Fruit fly (Drosophila melanogaster): ENCODE data around the gene HP4.

DNA sequence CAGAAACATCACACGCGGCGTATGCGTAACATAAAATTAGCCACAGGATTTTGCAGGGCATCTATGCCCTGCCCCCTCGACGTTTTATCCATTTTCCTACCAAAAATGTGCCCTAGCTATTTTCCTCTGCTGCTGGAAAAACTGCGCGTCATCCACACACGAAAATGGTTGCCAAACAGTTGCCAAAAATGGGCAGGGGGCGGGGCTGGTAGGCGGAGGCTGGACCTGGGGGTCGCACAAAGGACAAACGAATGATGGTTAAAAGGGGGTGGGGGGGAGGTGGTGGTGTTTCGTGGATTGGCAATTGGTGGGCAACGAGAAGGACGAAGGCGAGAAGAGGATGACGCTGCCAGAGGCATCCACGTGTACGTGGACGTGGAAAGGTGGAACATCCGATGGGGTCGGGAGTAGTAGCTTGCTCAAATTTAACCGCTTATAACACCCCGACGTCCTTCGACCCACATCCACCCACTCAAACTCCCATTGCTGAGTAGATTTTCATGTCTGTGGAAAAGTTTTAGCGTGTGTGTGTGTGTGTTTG is 25.2 kb upstream of the HP4 start:
- no peak for TF ChIP-seq chif (GFP tag; optimal IDR thresholded peaks at IDR 0.05)
- no peak for TF ChIP-seq CG1792 (GFP tag; optimal IDR thresholded peaks at IDR 0.05)
- no peak for TF ChIP-seq CG17361 (GFP tag; IDR thresholded peaks at IDR 0.05)
- TF ChIP-seq CG1603 (tag; optimal IDR thresholded peaks at IDR 0.05): no peak
- no peak for TF ChIP-seq Hand (GFP tag; optimal IDR thresholded peaks at IDR 0.05)
- TF ChIP-seq Ravus (GFP tag; IDR thresholded peaks at IDR 0.05): no peak
- TF ChIP-seq fru (optimal IDR thresholded peaks at IDR 0.05): no peak
- TF ChIP-seq CG17802 (tag; optimal IDR thresholded peaks at IDR 0.05): no peak
- TF ChIP-seq caup (GFP tag; optimal IDR thresholded peaks at IDR 0.05; ENCODE audit: severe bottlenecking): no peak
- TF ChIP-seq CrebB (tag; optimal IDR thresholded peaks at IDR 0.05): no peak
- 0 out of 2 replicates have a peak, but pooled peaks have one; percentile 17 for TF ChIP-seq MBD-R2 (GFP tag; IDR thresholded peaks at IDR 0.05)
- TF ChIP-seq crc (GFP tag; optimal IDR thresholded peaks at IDR 0.05): no peak
- TF ChIP-seq Usf (GFP tag; optimal IDR thresholded peaks at IDR 0.05): no peak

Data from whole organism, embryonic.